Worm (Caenorhabditis elegans) whole organism, L4/young adult: ENCODE data around the gene Y45G5AM.9.
"Not testable (repeated sequence)": the region's sequence is repeated elsewhere in the genome, so short reads cannot be mapped to it uniquely, and the experiment has no call there.

Experiments used
- W03F9.2 ChIP-seq: fragments of 150-350 bp; optimal IDR thresholded peaks from 2 replicates; lab custom pipeline; 2014; ENCODE audit warnings: missing biosample characterization, missing genetic modification characterization
- dao-5 ChIP-seq: sonication (generic microtip); optimal IDR thresholded peaks from 2 replicates; lab custom pipeline; 2016; ENCODE audit warnings: missing genotype, missing genetic modification characterization, moderate library complexity, missing compliant biosample characterization
- him-1 ChIP-seq: sonication (generic microtip); optimal IDR thresholded peaks from 2 replicates; lab custom pipeline; 2016; ENCODE audit warnings: missing genotype, missing genetic modification reagents, missing genetic modification characterization, missing compliant biosample characterization

The Y45G5AM.9 gene

DNA sequence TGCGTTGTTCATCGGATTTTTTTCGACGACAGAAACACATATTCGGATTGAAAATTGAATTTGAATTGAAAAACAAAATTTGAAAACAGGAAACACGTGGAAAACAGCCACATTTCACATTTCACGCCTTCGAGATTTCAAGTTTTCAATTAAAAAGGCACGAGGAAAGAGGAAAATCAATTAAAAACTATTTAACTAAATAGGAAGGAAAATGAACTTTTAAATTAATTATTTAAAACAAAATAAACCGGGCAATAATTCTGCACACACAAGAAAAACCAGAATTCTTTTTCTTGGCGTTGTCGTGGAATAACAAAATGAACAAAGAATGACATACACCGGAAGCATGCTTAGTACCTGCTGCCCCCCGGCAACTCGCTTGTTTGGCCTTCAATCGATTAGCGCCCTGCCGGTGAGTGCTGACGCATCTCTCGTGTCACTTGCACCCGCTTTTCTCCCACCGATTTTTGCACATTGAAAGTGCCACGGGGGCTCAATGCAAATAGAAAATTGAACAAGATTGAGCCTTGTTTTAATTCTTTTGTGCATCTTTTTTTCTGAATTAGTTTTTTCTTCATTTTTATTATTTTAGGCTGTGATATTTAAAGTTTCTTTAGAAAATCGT is at the start of gene Y45G5AM.9:
TSS of gene Y45G5AM.9 (minus strand) at position 51 of the 625 bp plus-strand sequence.
- TF ChIP-seq dao-5: no peak
- peak; percentile 43 for TF ChIP-seq him-1 (tag; lab: Kevin White, UChicago)
- no peak for TF ChIP-seq W03F9.2 (tag; lab: Kevin White, UChicago)

DNA sequence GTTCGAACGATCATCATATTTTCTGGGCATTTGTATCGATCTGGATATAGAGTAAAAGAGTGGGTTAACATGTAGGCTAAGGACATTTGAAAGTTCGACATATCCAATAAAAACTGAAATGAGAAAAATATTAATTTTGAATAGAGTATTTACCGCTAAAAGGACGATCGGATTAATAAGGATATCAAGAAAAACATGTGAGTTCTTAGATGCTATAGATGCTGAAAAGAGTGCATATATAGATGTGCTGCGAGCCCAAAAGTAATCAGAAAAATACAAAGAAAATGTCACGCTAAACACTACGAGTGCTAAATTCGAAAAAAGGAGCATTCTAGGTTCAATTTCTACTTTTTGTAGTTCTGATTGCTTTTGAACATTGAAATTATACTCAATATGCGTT is 48.0 kb upstream of the Y45G5AM.9 start, which contains the start of gene srt-12:
TSS of gene srt-12 (minus strand) at position 101 of the 400 bp plus-strand sequence.
- TF ChIP-seq W03F9.2 (tag; lab: Kevin White, UChicago) (no peak), him-1 (tag; lab: Kevin White, UChicago) (no peak), dao-5 (no peak)

DNA sequence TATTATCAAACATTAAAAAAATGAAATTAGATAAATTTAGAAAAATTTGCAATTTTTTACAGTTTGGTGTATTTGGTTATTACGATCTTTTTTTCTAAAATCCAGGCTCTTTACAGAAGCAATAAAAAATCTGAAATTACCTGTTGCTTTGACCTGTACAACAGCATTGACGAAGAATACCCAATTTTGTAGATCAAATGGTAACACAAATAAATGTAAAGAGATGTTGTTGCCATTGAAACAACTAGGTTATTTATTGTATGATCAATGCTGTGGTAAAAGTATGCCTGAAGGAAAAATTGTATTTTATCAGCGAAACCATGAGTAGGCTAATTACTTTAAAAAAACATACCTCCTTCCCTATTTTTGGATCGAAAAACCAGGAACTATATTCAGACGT is 47.1 kb upstream of the Y45G5AM.9 start:
- TF ChIP-seq him-1 (tag; lab: Kevin White, UChicago) (no peak), W03F9.2 (tag; lab: Kevin White, UChicago) (no peak), dao-5 (no peak)

DNA sequence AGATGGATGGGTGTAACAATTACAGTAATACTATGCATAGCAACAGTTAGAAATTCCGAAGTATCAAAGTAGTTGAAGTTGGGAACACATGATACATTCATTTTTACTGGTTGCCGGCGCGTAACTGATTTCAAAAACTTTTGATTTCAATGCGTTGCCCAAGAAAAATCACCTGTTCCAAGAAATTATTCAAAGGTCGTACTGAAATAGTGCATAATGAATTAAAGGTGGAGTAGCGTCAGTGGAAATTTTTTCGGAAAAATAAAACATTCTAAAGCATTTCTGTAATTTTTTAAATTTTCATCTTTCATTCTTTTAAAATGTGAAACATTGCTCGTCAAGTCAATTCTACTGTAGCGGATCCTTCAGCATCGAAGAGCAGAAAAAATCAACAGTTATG is 45.9 kb upstream of the Y45G5AM.9 start, which contains the start of gene srh-204:
TSS of gene srh-204 (minus strand) at position 101 of the 400 bp plus-strand sequence.
- no peak for TF ChIP-seq W03F9.2 (tag; lab: Kevin White, UChicago)
- no peak for TF ChIP-seq him-1 (tag; lab: Kevin White, UChicago)
- no peak for TF ChIP-seq dao-5

DNA sequence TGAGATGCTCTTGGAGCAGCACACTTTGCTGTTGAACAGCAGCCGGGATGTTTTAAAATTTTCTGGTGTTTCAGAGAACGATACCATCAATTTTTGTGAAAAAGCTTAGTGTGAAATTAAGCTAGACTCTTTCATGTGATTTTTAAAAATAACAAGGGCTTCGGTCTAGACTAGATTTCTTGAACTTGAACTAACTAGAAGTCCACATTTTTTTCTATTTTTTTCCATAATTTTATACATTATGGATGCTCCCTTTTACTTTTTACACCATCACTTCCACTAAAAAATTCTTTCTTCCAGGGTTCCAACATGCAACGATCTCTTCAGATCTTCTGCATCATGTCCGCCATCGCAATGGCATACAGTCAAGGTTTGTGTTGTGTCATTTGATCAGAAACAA is 41.7 kb upstream of the Y45G5AM.9 start, which contains the start of gene nlp-13:
TSS of gene nlp-13 (plus strand) at position 301 of the 400 bp plus-strand sequence.
- no peak for TF ChIP-seq him-1 (tag; lab: Kevin White, UChicago)
- TF ChIP-seq W03F9.2 (tag; lab: Kevin White, UChicago): no peak
- no peak for TF ChIP-seq dao-5

DNA sequence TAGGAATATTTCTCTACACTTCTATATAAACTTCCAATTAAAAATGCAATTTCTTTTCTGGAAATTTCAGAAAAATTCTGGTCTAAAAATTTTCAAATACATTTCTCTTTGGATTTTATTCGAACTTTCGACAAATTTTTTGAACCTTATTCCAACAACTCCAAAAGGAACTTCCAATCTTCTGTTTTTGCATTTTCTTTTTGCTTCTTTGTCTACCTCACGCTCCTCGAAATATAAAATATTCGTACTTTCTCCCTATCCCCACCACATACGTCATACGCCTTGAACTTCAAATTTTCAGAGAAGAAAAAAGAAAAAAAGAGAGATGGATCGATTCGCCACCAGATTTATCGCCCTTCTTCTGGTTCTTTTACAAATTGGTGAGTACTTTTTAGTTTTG is 24.9 kb upstream of the Y45G5AM.9 start, which contains the start of gene nlp-9:
TSS of gene nlp-9 (plus strand) at position 301 of the 400 bp plus-strand sequence.
- TF ChIP-seq W03F9.2 (tag; lab: Kevin White, UChicago) (no peak), him-1 (tag; lab: Kevin White, UChicago) (no peak), dao-5 (no peak)

DNA sequence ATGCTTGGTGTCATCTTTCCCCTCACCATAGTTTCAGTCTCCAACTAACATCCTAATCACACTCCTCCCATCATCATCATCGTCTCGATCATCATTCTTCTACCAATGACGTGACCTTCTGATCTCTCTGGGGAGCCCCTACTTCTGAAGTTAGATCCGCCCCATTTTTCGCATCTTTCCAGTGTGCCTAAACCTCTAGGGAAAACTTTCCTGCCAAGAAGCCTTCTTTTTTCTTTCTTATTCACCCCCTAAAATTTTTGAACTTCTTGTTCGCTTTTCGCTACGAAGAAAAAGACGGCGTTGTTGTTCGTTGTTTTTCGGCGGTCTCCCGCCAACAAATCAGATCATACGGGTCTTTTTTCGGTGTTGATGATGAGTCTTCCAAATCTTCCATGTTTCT is 23.8 kb upstream of the Y45G5AM.9 start:
- TF ChIP-seq him-1 (tag; lab: Kevin White, UChicago) (no peak), W03F9.2 (tag; lab: Kevin White, UChicago) (no peak), dao-5 (no peak)

DNA sequence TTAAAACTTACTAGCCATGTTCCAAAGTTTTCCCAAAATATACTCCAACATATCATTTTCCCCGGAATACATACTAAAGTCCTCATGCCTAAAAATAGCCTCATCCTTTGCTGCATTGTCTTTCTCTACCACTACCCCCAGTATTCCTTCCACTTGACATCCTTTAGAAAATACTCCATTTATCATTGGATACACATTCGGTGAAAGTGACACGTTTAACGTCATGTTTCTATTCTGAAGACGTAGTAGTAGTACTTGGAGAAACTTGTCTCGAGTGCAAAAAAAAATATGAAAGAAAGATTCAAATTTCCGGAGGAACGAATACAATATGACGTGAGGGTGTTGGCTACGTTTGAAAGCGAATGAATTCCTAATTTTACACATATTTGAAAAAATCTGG is 22.5 kb upstream of the Y45G5AM.9 start:
- no peak for TF ChIP-seq dao-5
- TF ChIP-seq W03F9.2 (tag; lab: Kevin White, UChicago): no peak
- TF ChIP-seq him-1 (tag; lab: Kevin White, UChicago): no peak

DNA sequence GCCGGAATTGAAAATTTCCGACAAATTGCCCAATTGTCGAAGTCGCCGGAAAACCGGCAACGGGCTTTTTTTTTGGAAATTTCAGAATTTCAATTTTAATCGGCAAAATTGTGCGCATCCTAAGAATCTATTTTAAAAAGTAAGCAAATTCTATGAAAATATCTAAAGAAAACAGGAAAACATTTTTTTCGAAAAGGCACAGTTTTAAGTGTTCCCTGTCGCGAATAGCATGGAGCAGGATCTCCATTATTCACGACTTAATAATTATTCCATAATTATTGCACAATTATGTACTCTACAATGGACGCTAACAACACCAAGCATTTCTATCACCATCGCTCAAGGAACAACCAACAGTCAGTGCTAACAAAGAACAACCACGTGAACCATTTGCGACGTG is 21.4 kb upstream of the Y45G5AM.9 start, which contains the start of gene H43I07.4:
TSS of gene H43I07.4 (plus strand) at position 301 of the 400 bp plus-strand sequence.
- TF ChIP-seq him-1 (tag; lab: Kevin White, UChicago); W03F9.2 (tag; lab: Kevin White, UChicago); dao-5: not testable (repeated sequence)

DNA sequence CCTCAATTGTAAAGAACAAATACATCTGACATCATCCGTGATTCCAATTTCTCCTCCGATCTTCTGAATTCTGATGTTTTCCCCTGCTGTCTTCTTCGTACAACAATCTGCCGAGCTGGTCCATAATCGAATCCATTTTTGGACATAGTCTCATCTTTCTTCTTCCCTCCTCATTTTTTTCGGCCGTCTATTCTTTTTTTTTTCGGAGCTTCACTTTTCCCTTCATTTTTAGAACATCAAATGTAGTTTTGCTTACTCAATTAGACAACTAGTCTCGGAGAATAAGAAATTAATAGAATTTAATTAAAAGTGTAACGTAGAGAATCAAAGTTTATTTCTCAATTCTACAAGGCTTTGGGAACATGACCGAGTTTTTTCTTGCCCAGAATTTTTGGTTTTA is 17.1 kb upstream of the Y45G5AM.9 start:
- TF ChIP-seq W03F9.2 (tag; lab: Kevin White, UChicago): no peak

DNA sequence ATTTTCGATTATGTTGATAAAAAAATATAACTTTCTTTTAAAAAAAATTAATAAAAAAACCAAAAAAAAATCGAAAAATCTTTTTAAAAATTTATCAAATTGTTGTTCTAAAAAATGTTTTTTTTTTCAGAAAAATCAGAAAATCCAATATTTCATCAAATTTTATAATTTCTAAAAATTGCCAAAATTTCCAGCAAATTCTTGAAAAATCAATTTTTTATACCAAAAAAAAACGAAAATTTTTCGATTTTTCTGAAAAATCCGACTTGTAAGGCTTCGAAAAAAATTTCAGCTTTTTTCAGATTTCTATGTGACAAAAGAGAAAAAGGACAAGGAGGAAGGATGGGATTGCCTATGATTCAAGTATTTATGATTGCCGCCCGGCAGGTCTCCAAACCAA is 10.0 kb upstream of the Y45G5AM.9 start, which contains the start of gene H43I07.1:
TSS of gene H43I07.1 (plus strand) at position 301 of the 400 bp plus-strand sequence.
- TF ChIP-seq him-1 (tag; lab: Kevin White, UChicago) (no peak), dao-5 (no peak), W03F9.2 (tag; lab: Kevin White, UChicago) (no peak)

DNA sequence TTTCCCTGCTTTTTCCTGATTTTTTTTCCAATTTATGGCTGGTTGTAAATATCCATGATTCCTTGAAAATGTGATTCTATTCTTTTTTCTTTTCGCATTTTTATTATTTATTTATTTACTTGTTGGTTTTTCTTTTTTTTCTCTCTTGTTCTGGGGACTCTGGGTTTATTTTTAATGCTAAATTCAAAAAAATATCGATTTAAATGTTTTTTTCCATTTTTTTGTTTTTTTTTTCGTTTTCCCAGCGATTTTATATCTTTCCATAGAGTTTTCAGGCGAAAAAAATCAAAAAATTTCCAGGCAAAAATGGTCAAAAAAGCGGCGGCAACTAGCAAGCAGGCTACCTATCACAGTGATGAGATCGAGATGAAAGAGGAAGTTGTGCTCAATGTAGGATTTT is 4.7 kb upstream of the Y45G5AM.9 start, which contains the start of gene rpac-40:
TSS of gene rpac-40 (plus strand) at position 301 of the 400 bp plus-strand sequence.
- no peak for TF ChIP-seq dao-5
- TF ChIP-seq W03F9.2 (tag; lab: Kevin White, UChicago): no peak
- no peak for TF ChIP-seq him-1 (tag; lab: Kevin White, UChicago)

DNA sequence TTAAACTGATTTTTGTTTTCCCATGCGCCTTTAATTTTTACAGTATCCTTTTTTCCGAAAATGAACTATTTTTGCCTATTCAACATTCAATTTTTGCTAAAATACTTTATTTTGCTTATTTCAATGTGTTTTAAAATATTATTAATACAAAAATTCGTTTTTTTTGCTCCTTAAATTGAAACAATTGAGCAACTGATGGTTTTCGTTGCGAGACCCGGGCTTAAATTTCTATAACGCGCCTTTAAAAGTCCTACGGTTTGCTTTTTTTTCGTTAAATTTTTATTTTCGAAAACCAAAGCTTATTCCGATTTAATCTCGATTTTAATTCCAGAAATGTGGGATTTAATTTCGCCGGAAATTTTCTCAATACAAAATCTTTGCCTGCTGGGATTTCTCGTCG is 846 bp upstream of the Y45G5AM.9 start, which contains the start of gene algn-5:
TSS of gene algn-5 (plus strand) at position 295 of the 400 bp plus-strand sequence.
- TF ChIP-seq him-1 (tag; lab: Kevin White, UChicago) (no peak), W03F9.2 (tag; lab: Kevin White, UChicago) (no peak), dao-5 (no peak)

DNA sequence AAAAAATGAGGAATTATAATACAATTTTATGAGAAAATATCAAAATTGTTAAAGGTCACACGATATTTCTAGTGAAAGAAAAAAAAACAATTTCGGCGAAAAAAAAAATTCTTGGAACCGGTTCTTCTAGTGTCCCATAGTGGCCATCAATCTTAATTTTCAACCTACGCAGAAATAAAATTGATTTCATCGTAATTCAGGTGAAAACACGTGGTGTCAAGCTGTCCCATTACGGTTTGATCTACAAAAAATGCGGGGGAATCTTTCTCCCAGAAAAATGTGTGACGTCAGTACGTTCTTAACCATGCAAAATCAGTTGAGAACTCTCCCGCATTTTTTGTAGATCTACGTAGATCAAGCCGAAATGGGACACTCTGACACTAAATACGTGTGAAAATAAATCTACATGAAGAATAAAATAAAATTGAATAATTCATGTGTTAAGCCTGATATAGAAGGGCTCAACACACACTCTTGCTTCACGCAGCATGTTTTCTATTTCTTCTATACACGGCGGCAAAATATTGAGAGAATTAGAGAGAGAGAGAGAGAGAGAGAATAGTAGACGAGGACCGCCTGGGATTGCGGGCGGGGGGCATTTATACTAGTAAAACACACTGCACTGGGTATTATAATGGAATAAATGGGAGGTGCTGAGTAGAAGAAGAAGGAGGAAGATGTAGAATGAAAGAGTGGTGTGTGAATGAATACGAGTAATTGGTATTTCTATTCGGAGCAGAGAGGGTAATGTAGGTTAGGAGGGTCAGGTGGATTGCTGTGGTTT is 1.6 kb downstream of the Y45G5AM.9 start:
- TF ChIP-seq him-1 (tag; lab: Kevin White, UChicago) (no peak), W03F9.2 (tag; lab: Kevin White, UChicago) (no peak), dao-5 (no peak)
